Fruit fly (Drosophila melanogaster) whole organism, pupa: ENCODE measurements around the gene nonC.

Experiments
- CG12605 ChIP-seq: fragments of 200-800 bp; sonication (Bioruptor generic); IDR thresholded peaks from 2 replicates; pipeline ENCODE4 v1.3.6; 2022; ENCODE audit warnings: missing biosample characterization, missing genetic modification characterization
- CG14655 ChIP-seq: fragments of 200-800 bp; sonication (Bioruptor generic); optimal IDR thresholded peaks from 3 replicates; lab custom pipeline; 2017; ENCODE audit warnings: mild to moderate bottlenecking, missing biosample characterization, missing genetic modification reagents, missing genetic modification characterization
- CG32121 ChIP-seq: fragments of 200-800 bp; sonication (Bioruptor generic); IDR thresholded peaks from 2 replicates; pipeline ENCODE4 v1.3.6; 2022; ENCODE audit warnings: missing biosample characterization, missing genetic modification characterization
- CG4496 ChIP-seq: fragments of 200-800 bp; sonication (Bioruptor generic); IDR thresholded peaks from 3 replicates; pipeline ENCODE4 v1.3.6; 2022; ENCODE audit warnings: missing biosample characterization, missing genetic modification characterization
- CG8159 ChIP-seq: fragments of 200-800 bp; sonication (Bioruptor generic); optimal IDR thresholded peaks from 3 replicates; lab custom pipeline; 2018; ENCODE audit warnings: missing biosample characterization, mild to moderate bottlenecking, missing genetic modification characterization, moderate library complexity
- D1 ChIP-seq: fragments of 200-800 bp; sonication (Bioruptor generic); optimal IDR thresholded peaks from 2 replicates; lab custom pipeline; 2018; ENCODE audit warnings: missing biosample characterization, mild to moderate bottlenecking, missing genetic modification characterization, moderate library complexity
- EcR ChIP-seq: fragments of 200-800 bp; sonication (Bioruptor generic); optimal IDR thresholded peaks from 3 replicates; lab custom pipeline; 2019; ENCODE audit warnings: missing biosample characterization, missing genetic modification characterization, mild to moderate bottlenecking, moderate library complexity, missing genetic modification reagents
- rn ChIP-seq: fragments of 200-800 bp; sonication (Bioruptor generic); IDR thresholded peaks from 2 replicates; pipeline ENCODE4 v1.3.6; 2022; ENCODE audit warnings: missing biosample characterization, missing genetic modification characterization

DNA sequence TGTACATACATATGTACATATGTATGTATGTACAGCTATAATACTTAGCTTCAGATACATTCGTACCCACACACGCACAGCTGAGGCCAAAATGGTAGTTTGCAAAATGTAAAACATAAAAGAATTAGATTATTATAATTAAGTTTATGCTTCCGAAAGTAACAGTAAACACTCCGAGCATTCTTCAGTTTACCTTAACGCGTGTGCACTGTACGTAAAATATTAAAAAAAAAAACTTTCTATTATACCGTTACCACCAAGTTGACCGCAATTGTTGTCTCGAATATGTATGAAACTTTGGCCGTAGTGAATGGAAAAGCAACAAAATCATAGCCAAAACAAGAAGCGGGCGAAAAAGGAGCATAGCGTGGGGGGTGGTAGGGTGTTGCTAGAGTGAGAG is 30.3 kb downstream of the nonC start:
- TF ChIP-seq CG12605 (GFP tag; lab: Robert Waterston, UW) = peak; percentile 72; the same call in 1 of the 2 replicates
- peak; percentile 13 for TF ChIP-seq D1
- peak; percentile 50 for TF ChIP-seq rn (GFP tag; lab: Robert Waterston, UW)
- peak; percentile 91 for TF ChIP-seq CG4496 (GFP tag; lab: Robert Waterston, UW)
- peak; percentile 81 for TF ChIP-seq CG8159 (tag; lab: Kevin White, UChicago)
- TF ChIP-seq CG14655 (GFP tag; lab: Kevin White, UChicago) = peak; percentile 85
- no peak for TF ChIP-seq EcR (GFP tag; lab: Kevin White, UChicago)
- peak; percentile 88 for TF ChIP-seq CG32121 (GFP tag; lab: Robert Waterston, UW)
